Worm (Caenorhabditis elegans) whole organism, mixed stage, embryonic: ENCODE measurements around the gene ZK1307.2.

ENCODE experiments used
- ces-1 ChIP-seq: fragments of 150-350 bp; optimal IDR thresholded peaks from 2 replicates; lab custom pipeline; 2014; ENCODE audit warnings: missing biosample characterization, missing genetic modification reagents, missing genetic modification characterization
- elt-3 ChIP-seq: fragments of 150-350 bp; optimal IDR thresholded peaks from 2 replicates; lab custom pipeline; 2014; ENCODE audit warnings: missing biosample characterization, missing genetic modification characterization
- lsy-2 ChIP-seq: fragments of 150-350 bp; optimal IDR thresholded peaks from 2 replicates; lab custom pipeline; 2014; ENCODE audit warnings: missing biosample characterization, missing genetic modification characterization
- mep-1 ChIP-seq: fragments of 150-350 bp; optimal IDR thresholded peaks from 2 replicates; lab custom pipeline; 2017; ENCODE audit warnings: missing biosample characterization, missing genetic modification reagents, missing genetic modification characterization, inconsistent platforms
- nhr-12 ChIP-seq: fragments of 150-350 bp; optimal IDR thresholded peaks from 2 replicates; lab custom pipeline; 2014; ENCODE audit warnings: missing biosample characterization, missing genetic modification characterization
- nhr-237 ChIP-seq: fragments of 150-350 bp; optimal IDR thresholded peaks from 2 replicates; lab custom pipeline; 2014; ENCODE audit warnings: missing biosample characterization, missing genetic modification characterization
- nhr-28 ChIP-seq: fragments of 150-350 bp; optimal IDR thresholded peaks from 2 replicates; lab custom pipeline; 2014; ENCODE audit warnings: missing biosample characterization, missing genetic modification characterization
- pha-4 ChIP-seq: fragments of 150-350 bp; optimal IDR thresholded peaks from 2 replicates; lab custom pipeline; 2018; ENCODE audit warnings: missing biosample characterization, missing genetic modification reagents, missing genetic modification characterization
- unc-39 ChIP-seq: fragments of 150-350 bp; optimal IDR thresholded peaks from 2 replicates; lab custom pipeline; 2014; ENCODE audit warnings: missing biosample characterization, missing genetic modification characterization
- ztf-11 ChIP-seq: fragments of 150-350 bp; optimal IDR thresholded peaks from 2 replicates; lab custom pipeline; 2014; ENCODE audit warnings: missing biosample characterization, missing genetic modification characterization

DNA sequence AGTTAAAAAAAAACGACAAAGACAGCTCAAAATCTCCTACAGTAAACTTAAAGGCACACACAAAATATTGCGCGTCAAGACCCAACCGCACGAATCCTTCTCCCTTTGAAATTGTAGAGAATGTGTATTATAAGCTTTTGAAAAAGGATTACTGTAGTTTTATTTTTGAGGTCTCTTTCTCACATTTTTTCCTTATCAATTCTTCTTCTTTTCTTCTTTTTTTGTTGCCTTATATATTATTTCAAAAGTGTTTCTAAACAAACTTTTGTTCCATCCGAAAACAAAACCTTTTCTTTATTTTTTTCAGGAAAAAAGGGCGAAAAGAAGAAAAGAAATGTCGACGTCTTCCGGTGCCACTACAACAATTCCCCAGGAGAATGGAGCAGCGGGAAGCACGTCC lies 26.7 kb upstream of the ZK1307.2 start, which contains the start of gene ZK1320.13:
- TF ChIP-seq nhr-12 (tag; lab: Kevin White, UChicago) (no peak), unc-39 (tag; lab: Kevin White, UChicago) (no peak), ces-1 (GFP tag; lab: Kevin White, UChicago) (no peak), mep-1 (tag; lab: Kevin White, UChicago) (no peak), nhr-237 (tag; lab: Kevin White, UChicago) (no peak), lsy-2 (tag; lab: Kevin White, UChicago) (no peak), nhr-28 (tag; lab: Kevin White, UChicago) (no peak), elt-3 (no peak), ztf-11 (tag; lab: Kevin White, UChicago) (no peak), pha-4 (tag; lab: Kevin White, UChicago) (no peak)
